1 fruit fly cellular context compared by ENCODE assay signal in the genomic region with DNA sequence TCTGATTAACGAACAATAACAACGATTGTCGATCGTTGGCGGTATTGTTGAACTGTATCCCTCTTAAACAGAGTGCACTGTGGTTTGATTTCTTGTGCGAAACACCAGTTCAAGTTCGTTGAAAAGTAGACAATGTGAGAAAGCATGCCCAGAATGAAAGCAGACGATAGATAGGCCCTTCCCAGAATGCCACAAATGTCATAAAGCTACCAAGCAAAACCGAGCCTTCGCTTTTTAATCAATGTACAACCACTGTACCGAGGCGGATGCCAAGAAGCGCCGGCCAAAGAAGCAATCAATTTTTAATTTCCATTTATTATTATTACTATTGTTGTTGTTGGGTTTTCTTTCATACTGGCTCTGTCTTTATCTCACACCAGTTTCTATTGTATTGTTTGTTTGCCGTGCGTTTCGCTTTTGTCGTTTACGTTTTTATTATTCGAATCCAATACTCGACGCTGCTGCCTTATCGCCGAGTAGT.
TF ChIP-seq lines count a peak whose summit lies in the region.

No protein-coding gene starts in this region.

TF ChIP-seq in whole organism, embryonic, 481 proteins besides CTCF, POLR2A, EP300 and RAD21 (continued from another document and continues in another):
- TF ChIP-seq CG11093 (GFP tag; IDR thresholded peaks at IDR 0.05; lab: Robert Waterston, UW), result 0 out of 3 replicates have a peak, but pooled peaks have one; percentile 44
- peak; percentile 96 for TF ChIP-seq Med (GFP tag; lab: Kevin White, UChicago)
- TF ChIP-seq Hand (GFP tag; optimal IDR thresholded peaks at IDR 0.05; lab: Kevin White, UChicago), result peak; percentile 56
- peak; percentile 85 for TF ChIP-seq CG2889 (GFP tag; IDR thresholded peaks at IDR 0.05; lab: Robert Waterston, UW)
- TF ChIP-seq CG10462 (GFP tag; optimal IDR thresholded peaks at IDR 0.05; lab: Kevin White, UChicago), result peak; percentile 68
- no peak for TF ChIP-seq ham (GFP tag; IDR thresholded peaks at IDR 0.05; lab: Robert Waterston, UW)
- no peak for TF ChIP-seq Tbp (GFP tag; optimal IDR thresholded peaks at IDR 0.05; lab: Kevin White, UChicago)
- peak; percentile 72 for TF ChIP-seq bcd (GFP tag; optimal IDR thresholded peaks at IDR 0.05; lab: Kevin White, UChicago)
- TF ChIP-seq ewg (GFP tag; optimal IDR thresholded peaks at IDR 0.05; lab: Kevin White, UChicago), result peak; percentile 73
- no peak for TF ChIP-seq hbn (GFP tag; IDR thresholded peaks at IDR 0.05; lab: Robert Waterston, UW; ENCODE audit: partially characterized antibody)
- TF ChIP-seq Mrtf (GFP tag; IDR thresholded peaks at IDR 0.05; lab: Robert Waterston, UW), result peak; percentile 82
- TF ChIP-seq CG11723 (GFP tag; optimal IDR thresholded peaks at IDR 0.05; lab: Kevin White, UChicago), result peak; percentile 38
- TF ChIP-seq CG7786 (GFP tag; optimal IDR thresholded peaks at IDR 0.05; lab: Kevin White, UChicago), result peak; percentile 77
- peak; percentile 68 for TF ChIP-seq CG2875 (GFP tag; optimal IDR thresholded peaks at IDR 0.05; lab: Kevin White, UChicago)
- TF ChIP-seq CG10366 (GFP tag; IDR thresholded peaks at IDR 0.05; lab: Robert Waterston, UW), result peak; percentile 92
- peak; percentile 75 for TF ChIP-seq CG9876 (GFP tag; optimal IDR thresholded peaks at IDR 0.05; lab: Kevin White, UChicago)
- TF ChIP-seq Kr (GFP tag; optimal IDR thresholded peaks at IDR 0.05; lab: Kevin White, UChicago), result no peak
- peak; percentile 75; the same call in 1 of the 2 replicates for TF ChIP-seq CG31441 (GFP tag; IDR thresholded peaks at IDR 0.05; lab: Robert Waterston, UW)
- peak; percentile 61; the same call in 1 of the 2 replicates for TF ChIP-seq MBD-R2 (GFP tag; IDR thresholded peaks at IDR 0.05; lab: Robert Waterston, UW)
- TF ChIP-seq ab (GFP tag; optimal IDR thresholded peaks at IDR 0.05; lab: Kevin White, UChicago), result peak; percentile 72
- TF ChIP-seq tna (GFP tag; IDR thresholded peaks at IDR 0.05; lab: Robert Waterston, UW; ENCODE audit: partially characterized antibody), result no peak
- TF ChIP-seq Chrac-16 (GFP tag; optimal IDR thresholded peaks at IDR 0.05; lab: Kevin White, UChicago), result peak; percentile 79
- TF ChIP-seq H2.0 (GFP tag; IDR thresholded peaks at IDR 0.05; lab: Robert Waterston, UW), result peak; percentile 91
- TF ChIP-seq trh (GFP tag; optimal IDR thresholded peaks at IDR 0.05; lab: Kevin White, UChicago), result no peak
- no peak for TF ChIP-seq sqz (GFP tag; optimal IDR thresholded peaks at IDR 0.05; lab: Kevin White, UChicago)
- TF ChIP-seq en (GFP tag; optimal IDR thresholded peaks at IDR 0.05; lab: Kevin White, UChicago), result peak; percentile 72
- TF ChIP-seq Ada2b (GFP tag; IDR thresholded peaks at IDR 0.05; lab: Robert Waterston, UW), result peak; percentile 90
- TF ChIP-seq grn (GFP tag; optimal IDR thresholded peaks at IDR 0.05; lab: Kevin White, UChicago), result no peak
- no peak for TF ChIP-seq hkb (optimal IDR thresholded peaks at IDR 0.05; lab: Kevin White, UChicago)
- peak; percentile 87 for TF ChIP-seq hkb (GFP tag; IDR thresholded peaks at IDR 0.05; lab: Robert Waterston, UW)
- peak; percentile 73 for TF ChIP-seq tio (GFP tag; optimal IDR thresholded peaks at IDR 0.05; lab: Kevin White, UChicago)
- TF ChIP-seq pb (GFP tag; optimal IDR thresholded peaks at IDR 0.05; lab: Kevin White, UChicago), result peak; percentile 70
- TF ChIP-seq CG9437 (GFP tag; optimal IDR thresholded peaks at IDR 0.05; lab: Kevin White, UChicago), result peak; percentile 69
- TF ChIP-seq Doc2 (GFP tag; IDR thresholded peaks at IDR 0.05; lab: Robert Waterston, UW), result 0 out of 2 replicates have a peak, but pooled peaks have one; percentile 37
- peak; percentile 90 for TF ChIP-seq Gug (GFP tag; IDR thresholded peaks at IDR 0.05; lab: Robert Waterston, UW)
- peak; percentile 69 for TF ChIP-seq pnt (GFP tag; optimal IDR thresholded peaks at IDR 0.05; lab: Kevin White, UChicago)
- no peak for TF ChIP-seq insv (GFP tag; optimal IDR thresholded peaks at IDR 0.05; lab: Kevin White, UChicago)
- no peak for TF ChIP-seq h (optimal IDR thresholded peaks at IDR 0.05; lab: Kevin White, UChicago)
- peak; percentile 68 for TF ChIP-seq CG4854 (GFP tag; optimal IDR thresholded peaks at IDR 0.05; lab: Kevin White, UChicago)
- TF ChIP-seq CG14710 (tag; optimal IDR thresholded peaks at IDR 0.05; lab: Kevin White, UChicago), result no peak
- TF ChIP-seq crp (GFP tag; optimal IDR thresholded peaks at IDR 0.05; lab: Kevin White, UChicago), result no peak
- TF ChIP-seq CG2199 (GFP tag; IDR thresholded peaks at IDR 0.05; lab: Robert Waterston, UW), result peak; percentile 73; the same call in 1 of the 3 replicates
- TF ChIP-seq sug (tag; optimal IDR thresholded peaks at IDR 0.05; lab: Kevin White, UChicago), result peak; percentile 80
- no peak; the same call in 2 of the 3 replicates for TF ChIP-seq Opbp (GFP tag; IDR thresholded peaks at IDR 0.05; lab: Robert Waterston, UW; ENCODE audit: partially characterized antibody)
- peak; percentile 74 for TF ChIP-seq Fer3 (tag; optimal IDR thresholded peaks at IDR 0.05; lab: Kevin White, UChicago)
- TF ChIP-seq CG9727 (GFP tag; optimal IDR thresholded peaks at IDR 0.05; lab: Kevin White, UChicago), result peak; percentile 62
- TF ChIP-seq tin (GFP tag; optimal IDR thresholded peaks at IDR 0.05; lab: Kevin White, UChicago), result peak; percentile 78
- peak; percentile 80 for TF ChIP-seq Mad (GFP tag; optimal IDR thresholded peaks at IDR 0.05; lab: Kevin White, UChicago)
- TF ChIP-seq CG7372 (GFP tag; IDR thresholded peaks at IDR 0.05; lab: Robert Waterston, UW), result peak; percentile 63
- no peak for TF ChIP-seq Neu2 (GFP tag; optimal IDR thresholded peaks at IDR 0.05; lab: Kevin White, UChicago; ENCODE audit: borderline replicate concordance)
- no peak for TF ChIP-seq ftz-f1 (GFP tag; optimal IDR thresholded peaks at IDR 0.05; lab: Kevin White, UChicago)
- peak; percentile 55 for TF ChIP-seq CG3065 (GFP tag; optimal IDR thresholded peaks at IDR 0.05; lab: Kevin White, UChicago)
- TF ChIP-seq Vsx1 (GFP tag; optimal IDR thresholded peaks at IDR 0.05; lab: Kevin White, UChicago), result peak; percentile 59
- TF ChIP-seq zen2 (GFP tag; IDR thresholded peaks at IDR 0.05; lab: Robert Waterston, UW; ENCODE audit: partially characterized antibody), result no peak
- peak; percentile 54 for TF ChIP-seq scrt (GFP tag; optimal IDR thresholded peaks at IDR 0.05; lab: Kevin White, UChicago)
- no peak for TF ChIP-seq BEAF-32 (GFP tag; optimal IDR thresholded peaks at IDR 0.05; lab: Kevin White, UChicago)
- TF ChIP-seq wdn (GFP tag; IDR thresholded peaks at IDR 0.05; lab: Robert Waterston, UW), result peak; percentile 77
- peak; percentile 42 for TF ChIP-seq lbe (GFP tag; optimal IDR thresholded peaks at IDR 0.05; lab: Kevin White, UChicago)
- TF ChIP-seq hb (GFP tag; IDR thresholded peaks at IDR 0.05; lab: Robert Waterston, UW; ENCODE audit: partially characterized antibody), result no peak
- TF ChIP-seq Sin3A (optimal IDR thresholded peaks at IDR 0.05; lab: Kevin White, UChicago), result no peak
- peak; percentile 71 for TF ChIP-seq gsb-n (tag; optimal IDR thresholded peaks at IDR 0.05; lab: Kevin White, UChicago)
- TF ChIP-seq CkIIα-i1 (GFP tag; IDR thresholded peaks at IDR 0.05; lab: Robert Waterston, UW), result 0 out of 2 replicates have a peak, but pooled peaks have one; percentile 23
- no peak for TF ChIP-seq CG15479 (GFP tag; optimal IDR thresholded peaks at IDR 0.05; lab: Kevin White, UChicago)
- peak; percentile 21 for TF ChIP-seq CG8290 (GFP tag; optimal IDR thresholded peaks at IDR 0.05; lab: Kevin White, UChicago)
- peak in 1 of 2 experiments; percentile 96 for TF ChIP-seq CG8290 (tag; optimal IDR thresholded peaks at IDR 0.05; lab: Kevin White, UChicago)
- TF ChIP-seq CG1602 (GFP tag; optimal IDR thresholded peaks at IDR 0.05; lab: Kevin White, UChicago), result peak; percentile 71
- TF ChIP-seq salm (tag; optimal IDR thresholded peaks at IDR 0.05; lab: Kevin White, UChicago), result peak; percentile 70
- peak; percentile 93 for TF ChIP-seq seq (GFP tag; IDR thresholded peaks at IDR 0.05; lab: Robert Waterston, UW)
- TF ChIP-seq CG1792 (GFP tag; optimal IDR thresholded peaks at IDR 0.05; lab: Kevin White, UChicago), result peak; percentile 70
- peak; percentile 77 to 86 for TF ChIP-seq chif (GFP tag; optimal IDR thresholded peaks at IDR 0.05; lab: Kevin White, UChicago)
- peak; percentile 88 for TF ChIP-seq Oli (tag; optimal IDR thresholded peaks at IDR 0.05; lab: Kevin White, UChicago)
- peak; percentile 83 for TF ChIP-seq chn (GFP tag; optimal IDR thresholded peaks at IDR 0.05; lab: Kevin White, UChicago)
- peak in 1 of 2 experiments; percentile 16 for TF ChIP-seq Hr78 (GFP tag; optimal IDR thresholded peaks at IDR 0.05; lab: Kevin White, UChicago)
- TF ChIP-seq CG31365 (tag; optimal IDR thresholded peaks at IDR 0.05; lab: Kevin White, UChicago), result peak; percentile 60
- TF ChIP-seq CG17361 (GFP tag; IDR thresholded peaks at IDR 0.05; lab: Robert Waterston, UW), result peak; percentile 67
- TF ChIP-seq CG18619 (GFP tag; optimal IDR thresholded peaks at IDR 0.05; lab: Kevin White, UChicago), result peak; percentile 77
- peak; percentile 52 for TF ChIP-seq CG18011 (GFP tag; optimal IDR thresholded peaks at IDR 0.05; lab: Kevin White, UChicago)
- peak; percentile 53 for TF ChIP-seq Side (GFP tag; optimal IDR thresholded peaks at IDR 0.05; lab: Kevin White, UChicago)
- TF ChIP-seq CG33213 (GFP tag; optimal IDR thresholded peaks at IDR 0.05; lab: Kevin White, UChicago), result peak; percentile 66
- peak; percentile 90 for TF ChIP-seq CG14441 (GFP tag; IDR thresholded peaks at IDR 0.05; lab: Robert Waterston, UW)
- TF ChIP-seq CG12104 (GFP tag; optimal IDR thresholded peaks at IDR 0.05; lab: Kevin White, UChicago), result peak; percentile 67
- TF ChIP-seq crc (GFP tag; optimal IDR thresholded peaks at IDR 0.05; lab: Kevin White, UChicago), result peak; percentile 64
- TF ChIP-seq yki (optimal IDR thresholded peaks at IDR 0.05; lab: Kevin White, UChicago), result no peak
- TF ChIP-seq CG3281 (GFP tag; optimal IDR thresholded peaks at IDR 0.05; lab: Kevin White, UChicago), result peak; percentile 70
- peak; percentile 59 for TF ChIP-seq Taf1 (GFP tag; IDR thresholded peaks at IDR 0.05; lab: Robert Waterston, UW)
- peak; percentile 44; the same call in 1 of the 3 replicates for TF ChIP-seq jigr1 (GFP tag; IDR thresholded peaks at IDR 0.05; lab: Robert Waterston, UW)
- peak; percentile 35 for TF ChIP-seq trem (tag; optimal IDR thresholded peaks at IDR 0.05; lab: Kevin White, UChicago)
- peak; percentile 69 for TF ChIP-seq ro (GFP tag; IDR thresholded peaks at IDR 0.05; lab: Robert Waterston, UW)
- peak; percentile 74 for TF ChIP-seq caup (GFP tag; optimal IDR thresholded peaks at IDR 0.05; lab: Kevin White, UChicago; ENCODE audit: severe bottlenecking)
- TF ChIP-seq btn (GFP tag; optimal IDR thresholded peaks at IDR 0.05; lab: Kevin White, UChicago), result peak; percentile 49
- no peak for TF ChIP-seq pan (optimal IDR thresholded peaks at IDR 0.05; lab: Kevin White, UChicago)
- peak in 1 of 2 experiments; percentile 91 for TF ChIP-seq pan (GFP tag; optimal IDR thresholded peaks at IDR 0.05 in 1 of 2, IDR thresholded peaks at IDR 0.05 in 1 of 2)
- peak; percentile 34 for TF ChIP-seq emc (GFP tag; optimal IDR thresholded peaks at IDR 0.05; lab: Kevin White, UChicago)
- no peak for TF ChIP-seq cad (GFP tag; optimal IDR thresholded peaks at IDR 0.05; lab: Kevin White, UChicago)
- peak; percentile 68; the same call in 1 of the 2 replicates for TF ChIP-seq CG1024 (GFP tag; IDR thresholded peaks at IDR 0.05; lab: Robert Waterston, UW)
- TF ChIP-seq HmgZ (tag; optimal IDR thresholded peaks at IDR 0.05; lab: Kevin White, UChicago), result peak; percentile 77
- peak; percentile 91 for TF ChIP-seq CG2120 (GFP tag; optimal IDR thresholded peaks at IDR 0.05; lab: Kevin White, UChicago)
- peak; percentile 56 for TF ChIP-seq CG8359 (GFP tag; optimal IDR thresholded peaks at IDR 0.05; lab: Kevin White, UChicago; ENCODE audit: borderline replicate concordance)
- TF ChIP-seq CG3847 (GFP tag; IDR thresholded peaks at IDR 0.05; lab: Robert Waterston, UW), result peak; percentile 78
- peak; percentile 46 for TF ChIP-seq CG6654 (GFP tag; optimal IDR thresholded peaks at IDR 0.05; lab: Kevin White, UChicago)
- peak; percentile 87 for TF ChIP-seq exex (tag; optimal IDR thresholded peaks at IDR 0.05; lab: Kevin White, UChicago)
- no peak for TF ChIP-seq nerfin-1 (tag; optimal IDR thresholded peaks at IDR 0.05; lab: Kevin White, UChicago)
- peak; percentile 91 for TF ChIP-seq CG17328 (GFP tag; IDR thresholded peaks at IDR 0.05; lab: Robert Waterston, UW)
- TF ChIP-seq fd102C (GFP tag; optimal IDR thresholded peaks at IDR 0.05; lab: Kevin White, UChicago), result no peak
- peak; percentile 76 for TF ChIP-seq Atf-2 (GFP tag; optimal IDR thresholded peaks at IDR 0.05; lab: Kevin White, UChicago)
- peak; percentile 89 for TF ChIP-seq gem (tag; optimal IDR thresholded peaks at IDR 0.05; lab: Kevin White, UChicago)
- no peak for TF ChIP-seq knrl (GFP tag; IDR thresholded peaks at IDR 0.05; lab: Robert Waterston, UW; ENCODE audit: partially characterized antibody)
- TF ChIP-seq crol (GFP tag; IDR thresholded peaks at IDR 0.05; lab: Robert Waterston, UW), result no peak
- peak; percentile 78 for TF ChIP-seq HHEX (GFP tag; optimal IDR thresholded peaks at IDR 0.05; lab: Kevin White, UChicago)
- peak; percentile 83 for TF ChIP-seq CG10209 (GFP tag; optimal IDR thresholded peaks at IDR 0.05; lab: Kevin White, UChicago)
- peak; percentile 73 for TF ChIP-seq CG4820 (GFP tag; optimal IDR thresholded peaks at IDR 0.05; lab: Kevin White, UChicago)
- TF ChIP-seq inv (GFP tag; IDR thresholded peaks at IDR 0.05; lab: Robert Waterston, UW; ENCODE audit: partially characterized antibody), result no peak
- peak; percentile 76 for TF ChIP-seq CG9932 (GFP tag; IDR thresholded peaks at IDR 0.05; lab: Robert Waterston, UW)
- TF ChIP-seq CG17912 (GFP tag; optimal IDR thresholded peaks at IDR 0.05; lab: Kevin White, UChicago), result no peak
- TF ChIP-seq twi (tag; optimal IDR thresholded peaks at IDR 0.05; lab: Kevin White, UChicago), result no peak
- TF ChIP-seq p53 (GFP tag; optimal IDR thresholded peaks at IDR 0.05; lab: Kevin White, UChicago), result peak; percentile 6
- peak; percentile 88 for TF ChIP-seq CG18599 (GFP tag; optimal IDR thresholded peaks at IDR 0.05; lab: Kevin White, UChicago)
- peak; percentile 45 for TF ChIP-seq CG15601 (tag; optimal IDR thresholded peaks at IDR 0.05; lab: Kevin White, UChicago)
- TF ChIP-seq CG7745 (tag; optimal IDR thresholded peaks at IDR 0.05; lab: Kevin White, UChicago), result no peak
- no peak for TF ChIP-seq br (optimal IDR thresholded peaks at IDR 0.05; lab: Kevin White, UChicago)
- TF ChIP-seq shn (GFP tag; optimal IDR thresholded peaks at IDR 0.05; lab: Kevin White, UChicago), result peak; percentile 78
- peak; percentile 91 for TF ChIP-seq lilli (GFP tag; optimal IDR thresholded peaks at IDR 0.05; lab: Kevin White, UChicago)
- no peak for TF ChIP-seq pita (GFP tag; optimal IDR thresholded peaks at IDR 0.05; lab: Kevin White, UChicago)
- TF ChIP-seq Fer2 (tag; optimal IDR thresholded peaks at IDR 0.05; lab: Kevin White, UChicago), result no peak
